Fruit fly (Drosophila melanogaster) whole organism, embryonic: ENCODE measurements around the gene CG42395.
A peak's percentile ranks its signal among the peaks of the same experiment; 100 is the strongest.

Experiments
- Aef1 ChIP-seq: fragments of 200-800 bp; sonication (Bioruptor generic); IDR thresholded peaks from 3 replicates; pipeline ENCODE4 v1.3.6; 2022; ENCODE audit warnings: missing biosample characterization, missing genetic modification characterization
- Atf-2 ChIP-seq: fragments of 200-800 bp; sonication (Bioruptor generic); optimal IDR thresholded peaks from 2 replicates; lab custom pipeline; 2016; ENCODE audit warnings: missing biosample characterization, missing genetic modification characterization
- B-H2 ChIP-seq: fragments of 200-800 bp; sonication (Bioruptor generic); optimal IDR thresholded peaks from 2 replicates; lab custom pipeline; 2018; ENCODE audit warnings: missing biosample characterization, mild to moderate bottlenecking, missing genetic modification characterization
- C15 ChIP-seq: fragments of 200-800 bp; sonication (Bioruptor generic); IDR thresholded peaks from 3 replicates; pipeline ENCODE4 v1.3.6; 2022; ENCODE audit warnings: missing biosample characterization, missing genetic modification characterization
- CG10321 ChIP-seq: fragments of 200-800 bp; sonication (Bioruptor generic); IDR thresholded peaks from 2 replicates; pipeline ENCODE4 v1.3.6; 2022; ENCODE audit warnings: missing biosample characterization, missing genetic modification characterization
- CG10366 ChIP-seq: fragments of 200-800 bp; sonication (Bioruptor generic); IDR thresholded peaks from 2 replicates; pipeline ENCODE4 v1.3.6; 2022; ENCODE audit warnings: missing biosample characterization, missing genetic modification characterization
- CG11398 ChIP-seq: fragments of 200-800 bp; sonication (Bioruptor generic); optimal IDR thresholded peaks from 2 replicates; lab custom pipeline; 2016; ENCODE audit warnings: missing biosample characterization, missing genetic modification characterization
- CG12236 ChIP-seq: fragments of 200-800 bp; sonication (Bioruptor generic); optimal IDR thresholded peaks from 2 replicates; lab custom pipeline; 2016; ENCODE audit warnings: missing biosample characterization, missing genetic modification characterization
- CG12659 ChIP-seq: fragments of 200-800 bp; sonication (Bioruptor generic); optimal IDR thresholded peaks from 3 replicates; lab custom pipeline; 2017; ENCODE audit warnings: mild to moderate bottlenecking, missing biosample characterization, missing genetic modification reagents, missing genetic modification characterization
- CG12744 ChIP-seq: fragments of 200-800 bp; sonication (Bioruptor generic); optimal IDR thresholded peaks from 2 replicates; lab custom pipeline; 2016; ENCODE audit warnings: missing biosample characterization, missing genetic modification characterization
- CG13287 ChIP-seq: fragments of 200-800 bp; sonication (Bioruptor generic); IDR thresholded peaks from 2 replicates; pipeline ENCODE4 v1.3.6; 2022; ENCODE audit warnings: missing biosample characterization, missing genetic modification characterization; ENCODE audit not compliant: partially characterized antibody
- CG14014 ChIP-seq: fragments of 200-800 bp; sonication (Bioruptor generic); IDR thresholded peaks from 2 replicates; pipeline ENCODE4 v1.3.6; 2022; ENCODE audit warnings: missing biosample characterization, missing genetic modification characterization
- CG16779 ChIP-seq: fragments of 200-800 bp; sonication (Bioruptor generic); IDR thresholded peaks from 2 replicates; pipeline ENCODE4 v1.3.6; 2022; ENCODE audit warnings: missing biosample characterization, missing genetic modification characterization
- CG17912 ChIP-seq: fragments of 200-800 bp; sonication (Bioruptor generic); optimal IDR thresholded peaks from 2 replicates; lab custom pipeline; 2018; ENCODE audit warnings: missing biosample characterization, mild to moderate bottlenecking, missing genetic modification characterization
- CG18262 ChIP-seq: fragments of 200-800 bp; optimal IDR thresholded peaks from 3 replicates; lab custom pipeline; 2019; ENCODE audit warnings: missing biosample characterization, mild to moderate bottlenecking, missing genetic modification characterization, moderate library complexity
- CG2875 ChIP-seq: fragments of 200-800 bp; sonication (Bioruptor generic); optimal IDR thresholded peaks from 2 replicates; lab custom pipeline; 2017; ENCODE audit warnings: missing biosample characterization, mild to moderate bottlenecking, missing genetic modification characterization, missing genetic modification reagents
- CG32767 ChIP-seq: fragments of 200-800 bp; sonication (Bioruptor generic); IDR thresholded peaks from 2 replicates; pipeline ENCODE4 v1.3.6; 2022; ENCODE audit warnings: missing biosample characterization, missing genetic modification characterization
- CG34376 ChIP-seq: fragments of 200-800 bp; sonication (Bioruptor generic); optimal IDR thresholded peaks from 2 replicates; lab custom pipeline; 2018; ENCODE audit warnings: missing biosample characterization, mild to moderate bottlenecking, missing genetic modification characterization
- CG7372 ChIP-seq: fragments of 200-800 bp; sonication (Bioruptor generic); IDR thresholded peaks from 2 replicates; pipeline ENCODE4 v1.3.6; 2022; ENCODE audit warnings: missing biosample characterization, missing genetic modification characterization
- CG7987 ChIP-seq: fragments of 200-800 bp; sonication (Bioruptor generic); optimal IDR thresholded peaks from 2 replicates; lab custom pipeline; 2018; ENCODE audit warnings: missing biosample characterization, mild to moderate bottlenecking, missing genetic modification characterization, moderate library complexity
- CG8388 ChIP-seq: fragments of 200-800 bp; sonication (Bioruptor generic); optimal IDR thresholded peaks from 2 replicates; lab custom pipeline; 2019; ENCODE audit warnings: missing biosample characterization, mild to moderate bottlenecking, missing genetic modification characterization, moderate library complexity
- CG9215 ChIP-seq: fragments of 200-800 bp; sonication (Bioruptor generic); IDR thresholded peaks from 2 replicates; pipeline ENCODE4 v1.3.6; 2022; ENCODE audit warnings: missing biosample characterization, missing genetic modification characterization
- CG9609 ChIP-seq: fragments of 200-800 bp; sonication (Bioruptor generic); optimal IDR thresholded peaks from 3 replicates; lab custom pipeline; 2016; ENCODE audit warnings: missing biosample characterization, missing genetic modification characterization
- Camta ChIP-seq: fragments of 200-800 bp; sonication (Bioruptor generic); optimal IDR thresholded peaks from 2 replicates; lab custom pipeline; 2016; ENCODE audit warnings: missing biosample characterization, missing genetic modification characterization
- Elba2 ChIP-seq: fragments of 200-800 bp; sonication (Bioruptor generic); optimal IDR thresholded peaks from 3 replicates; lab custom pipeline; 2016; ENCODE audit warnings: missing biosample characterization, missing genetic modification characterization
- Fer2 ChIP-seq: fragments of 200-800 bp; sonication (Bioruptor generic); optimal IDR thresholded peaks from 2 replicates; lab custom pipeline; 2018; ENCODE audit warnings: missing biosample characterization, mild to moderate bottlenecking, missing genetic modification characterization, moderate library complexity
- H15 ChIP-seq: fragments of 200-800 bp; sonication (Bioruptor generic); IDR thresholded peaks from 3 replicates; pipeline ENCODE4 v1.3.6; 2022; ENCODE audit warnings: missing biosample characterization, missing genetic modification characterization
- H2.0 ChIP-seq: fragments of 200-800 bp; sonication (Bioruptor generic); IDR thresholded peaks from 2 replicates; pipeline ENCODE4 v1.3.6; 2022; ENCODE audit warnings: missing biosample characterization, missing genetic modification characterization
- HHEX ChIP-seq: fragments of 200-800 bp; sonication (Bioruptor generic); optimal IDR thresholded peaks from 3 replicates; lab custom pipeline; 2017; ENCODE audit warnings: missing biosample characterization, mild to moderate bottlenecking, missing genetic modification characterization, missing genetic modification reagents
- Hand ChIP-seq: fragments of 200-800 bp; sonication (Bioruptor generic); optimal IDR thresholded peaks from 2 replicates; lab custom pipeline; 2017; ENCODE audit warnings: mild to moderate bottlenecking, missing biosample characterization, missing genetic modification reagents, missing genetic modification characterization
- Hr39 ChIP-seq: fragments of >200 bp; optimal IDR thresholded peaks from 2 replicates; lab custom pipeline; 2017
- Nf-YC ChIP-seq: fragments of 200-800 bp; optimal IDR thresholded peaks from 3 replicates; lab custom pipeline; 2019; ENCODE audit warnings: missing biosample characterization, mild to moderate bottlenecking, missing genetic modification characterization, moderate library complexity
- Sox100B ChIP-seq: fragments of 200-800 bp; sonication (Bioruptor generic); optimal IDR thresholded peaks from 3 replicates; lab custom pipeline; 2018; ENCODE audit warnings: missing biosample characterization, mild to moderate bottlenecking, missing genetic modification characterization
- Sox102F ChIP-seq: fragments of 200-800 bp; sonication (Bioruptor generic); optimal IDR thresholded peaks from 2 replicates; lab custom pipeline; 2018; ENCODE audit warnings: missing biosample characterization, mild to moderate bottlenecking, missing genetic modification characterization, moderate library complexity
- Sry-δ ChIP-seq: fragments of 200-800 bp; sonication (Bioruptor generic); optimal IDR thresholded peaks from 2 replicates; lab custom pipeline; 2016; ENCODE audit warnings: missing biosample characterization, missing genetic modification characterization
- Vsx1 ChIP-seq: fragments of 200-800 bp; sonication (Bioruptor generic); optimal IDR thresholded peaks from 2 replicates; lab custom pipeline; 2017; ENCODE audit warnings: missing biosample characterization, mild to moderate bottlenecking, missing genetic modification characterization, missing genetic modification reagents
- YL-1 ChIP-seq: fragments of 200-800 bp; sonication (Bioruptor generic); optimal IDR thresholded peaks from 3 replicates; lab custom pipeline; 2017; ENCODE audit warnings: missing biosample characterization, mild to moderate bottlenecking, missing genetic modification characterization
- chm ChIP-seq: fragments of 200-800 bp; sonication (Bioruptor generic); IDR thresholded peaks from 2 replicates; pipeline ENCODE4 v1.3.6; 2022; ENCODE audit warnings: missing biosample characterization, missing genetic modification characterization
- fd3F ChIP-seq: fragments of 200-800 bp; sonication (Bioruptor generic); optimal IDR thresholded peaks from 2 replicates; lab custom pipeline; 2018; ENCODE audit warnings: missing biosample characterization, mild to moderate bottlenecking, missing genetic modification characterization, moderate library complexity
- gt ChIP-seq: fragments of 200-800 bp; sonication (Bioruptor generic); IDR thresholded peaks from 2 replicates; pipeline ENCODE4 v1.3.6; 2022; ENCODE audit warnings: missing biosample characterization, missing genetic modification characterization
- insv ChIP-seq, 2 experiments: fragments of 200-800 bp; sonication (Bioruptor generic); optimal IDR thresholded peaks; 3 replicates each; lab custom pipeline; 2016 to 2018; ENCODE audit warnings: missing biosample characterization in 2 of 2, missing genetic modification characterization in 2 of 2
- lov ChIP-seq, 2 experiments: fragments of 200-800 bp in 1 of 2; fragments of >200 bp in 1 of 2; sonication (Bioruptor generic) in 1 of 2; IDR thresholded peaks in 1 of 2; optimal IDR thresholded peaks in 1 of 2; 2 replicates in 1 of 2; 3 replicates in 1 of 2; pipeline versions ENCODE4 v1.3.6 to Lab custom; 2017 to 2022; ENCODE audit warnings: missing biosample characterization in 1 of 2, missing genetic modification characterization in 1 of 2
- maf-S ChIP-seq: fragments of 200-800 bp; sonication (Bioruptor generic); optimal IDR thresholded peaks from 2 replicates; lab custom pipeline; 2016; ENCODE audit warnings: missing biosample characterization, missing genetic modification characterization
- oc ChIP-seq: fragments of 200-800 bp; sonication (Bioruptor generic); optimal IDR thresholded peaks from 2 replicates; lab custom pipeline; 2018; ENCODE audit warnings: missing biosample characterization, mild to moderate bottlenecking, missing genetic modification characterization, moderate library complexity
- pum ChIP-seq: fragments of 200-800 bp; sonication (Bioruptor generic); optimal IDR thresholded peaks from 2 replicates; lab custom pipeline; 2016; ENCODE audit warnings: missing biosample characterization, missing genetic modification characterization
- pzg ChIP-seq: fragments of 200-800 bp; sonication (Bioruptor generic); optimal IDR thresholded peaks from 3 replicates; lab custom pipeline; 2018; ENCODE audit warnings: missing biosample characterization, mild to moderate bottlenecking, missing genetic modification characterization, moderate library complexity
- rib ChIP-seq: fragments of 200-800 bp; sonication (Bioruptor generic); IDR thresholded peaks from 2 replicates; pipeline ENCODE4 v1.3.6; 2022; ENCODE audit warnings: missing biosample characterization, missing genetic modification characterization
- slou ChIP-seq: fragments of 200-800 bp; sonication (Bioruptor generic); optimal IDR thresholded peaks from 3 replicates; lab custom pipeline; 2016; ENCODE audit warnings: missing biosample characterization, missing genetic modification characterization
- sug ChIP-seq: fragments of 200-800 bp; optimal IDR thresholded peaks from 2 replicates; lab custom pipeline; 2019; ENCODE audit warnings: missing biosample characterization, mild to moderate bottlenecking, missing genetic modification characterization, moderate library complexity
- twi ChIP-seq: fragments of 200-800 bp; optimal IDR thresholded peaks from 2 replicates; lab custom pipeline; 2019; ENCODE audit warnings: missing biosample characterization, mild to moderate bottlenecking, missing genetic modification characterization, moderate library complexity
- yki ChIP-seq: fragments of >200 bp; optimal IDR thresholded peaks from 3 replicates; lab custom pipeline; 2018
- zfh1 ChIP-seq: fragments of 200-800 bp; sonication (Bioruptor generic); IDR thresholded peaks from 3 replicates; pipeline ENCODE4 v1.3.6; 2022; ENCODE audit warnings: missing biosample characterization, missing genetic modification characterization

CG42395 gene

DNA sequence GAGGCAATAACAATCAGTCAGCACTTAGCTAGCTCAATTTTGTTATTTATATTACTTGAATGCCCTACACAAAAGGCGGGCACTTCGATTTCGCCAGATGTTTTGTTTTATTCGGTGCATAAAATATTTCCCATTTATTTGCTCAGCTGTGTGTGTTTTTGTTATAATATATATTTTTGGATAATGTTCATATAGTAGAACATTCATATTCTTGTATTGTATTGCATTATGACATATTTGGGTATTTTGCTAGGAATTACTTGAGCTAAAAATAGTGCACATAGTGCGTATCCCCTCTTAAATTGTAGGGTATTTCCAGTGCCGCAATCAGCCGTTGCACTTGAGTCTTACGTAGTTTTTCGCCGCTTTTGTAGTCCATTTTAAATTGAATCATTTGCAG, 13.9 kb upstream of the CG42395 start (continued):
- TF ChIP-seq Sox102F (GFP tag; lab: Kevin White, UChicago) (peak; percentile 73), pzg (GFP tag; lab: Kevin White, UChicago) (no peak), Camta (GFP tag; lab: Kevin White, UChicago) (no peak), CG7372 (GFP tag; lab: Robert Waterston, UW) (no peak), pum (no peak), CG11398 (GFP tag; lab: Kevin White, UChicago) (no peak), CG32767 (GFP tag; lab: Robert Waterston, UW) (no peak), rib (no peak), slou (GFP tag; lab: Kevin White, UChicago) (no peak), CG14014 (GFP tag; lab: Robert Waterston, UW) (no peak), twi (tag; lab: Kevin White, UChicago) (no peak), CG12236 (GFP tag; lab: Kevin White, UChicago) (no peak), HHEX (GFP tag; lab: Kevin White, UChicago) (peak; percentile 45), B-H2 (no peak), CG9609 (GFP tag; lab: Kevin White, UChicago) (no peak), CG18262 (tag; lab: Kevin White, UChicago) (peak; percentile 44), CG7987 (GFP tag; lab: Kevin White, UChicago) (no peak), gt (GFP tag; lab: Robert Waterston, UW) (no peak), sug (tag; lab: Kevin White, UChicago) (peak; percentile 39), CG10366 (no peak), C15 (GFP tag; lab: Robert Waterston, UW) (no peak), CG16779 (GFP tag; lab: Robert Waterston, UW) (no peak), Sox100B (GFP tag; lab: Kevin White, UChicago) (peak; percentile 62), insv (GFP tag; optimal IDR thresholded peaks at IDR 0.05; lab: Kevin White, UChicago) (no peak), fd3F (peak; percentile 37), CG10321 (GFP tag; lab: Robert Waterston, UW) (no peak), Fer2 (tag; lab: Kevin White, UChicago) (peak; percentile 30), Hr39 (lab: Kevin White, UChicago) (no peak), Aef1 (GFP tag; lab: Robert Waterston, UW) (no peak), H15 (GFP tag; lab: Robert Waterston, UW) (0 out of 3 replicates have a peak, but pooled peaks have one; percentile 43), Hand (peak; percentile 0), Nf-YC (peak; percentile 39), CG12659 (GFP tag; lab: Kevin White, UChicago) (peak; percentile 46), CG13287 (GFP tag; lab: Robert Waterston, UW) (no peak), oc (tag; lab: Kevin White, UChicago) (no peak), Atf-2 (no peak), Vsx1 (GFP tag; lab: Kevin White, UChicago) (peak; percentile 28), Sry-δ (GFP tag; lab: Kevin White, UChicago) (no peak), CG12744 (GFP tag; lab: Kevin White, UChicago) (no peak), chm (GFP tag; lab: Robert Waterston, UW) (no peak), CG9215 (no peak; the same call in 1 of the 2 replicates), CG17912 (GFP tag; lab: Kevin White, UChicago) (no peak), Elba2 (GFP tag; lab: Kevin White, UChicago) (no peak), CG34376 (GFP tag; lab: Kevin White, UChicago) (peak; percentile 8), YL-1 (GFP tag; lab: Kevin White, UChicago) (no peak), zfh1 (no peak), CG8388 (GFP tag; lab: Kevin White, UChicago) (peak; percentile 37), lov (optimal IDR thresholded peaks at IDR 0.05; lab: Kevin White, UChicago) (no peak), lov (GFP tag; IDR thresholded peaks at IDR 0.05; lab: Robert Waterston, UW) (no peak), CG2875 (GFP tag; lab: Kevin White, UChicago) (no peak), maf-S (GFP tag; lab: Kevin White, UChicago) (no peak), yki (lab: Kevin White, UChicago) (no peak), H2.0 (GFP tag; lab: Robert Waterston, UW) (peak; percentile 32; the same call in 1 of the 2 replicates)
